ENCODE assay signal across 2 worm cellular contexts in genomic region chrIV:14890914-14891313, ce11.
A peak's percentile ranks its signal among the peaks of the same experiment; 100 is the strongest.
TF ChIP-seq lines count a peak whose summit lies in the region.

No protein-coding gene starts in this region.

TF ChIP-seq in whole organism, L3 larva, 47 proteins besides CTCF, POLR2A, EP300 and RAD21:
- peak; percentile 9 for TF ChIP-seq pha-4 (tag; optimal IDR thresholded peaks at IDR 0.05; lab: Kevin White, UChicago)
- TF ChIP-seq pqm-1 (tag; optimal IDR thresholded peaks at IDR 0.05; lab: Kevin White, UChicago): peak; percentile 21
- peak; percentile 25 for TF ChIP-seq elt-2 (tag; optimal IDR thresholded peaks at IDR 0.05; lab: Kevin White, UChicago)
- TF ChIP-seq ZK546.5 (tag; optimal IDR thresholded peaks at IDR 0.05; lab: Kevin White, UChicago): no peak

TF ChIP-seq in whole organism, L4 larva, 104 proteins besides CTCF, POLR2A, EP300 and RAD21:
- TF ChIP-seq hmg-1.1 (GFP tag; IDR thresholded peaks at IDR 0.05; lab: Robert Waterston, UW) (no peak), zip-2 (tag; optimal IDR thresholded peaks at IDR 0.05; lab: Kevin White, UChicago) (no peak), php-3 (GFP tag; IDR thresholded peaks at IDR 0.05; lab: Robert Waterston, UW) (no peak), daf-16 (GFP tag; optimal IDR thresholded peaks at IDR 0.05; lab: Kevin White, UChicago) (no peak), daf-16 (tag; optimal IDR thresholded peaks at IDR 0.05; lab: Kevin White, UChicago) (peak; percentile 92), nhr-77 (tag; optimal IDR thresholded peaks at IDR 0.05; lab: Kevin White, UChicago) (no peak), tag-97 (GFP tag; IDR thresholded peaks at IDR 0.05; lab: Robert Waterston, UW) (no peak)

Comparison
In these comparisons a context has a peak if more than half of its experiments do, and no peak if none do; other contexts are left out.
1. Of the 28 proteins assayed by ChIP-seq in both whole organism, L4 larva and whole organism, L3 larva: peak only in whole organism, L4 larva: none; only in whole organism, L3 larva: pha-4 and pqm-1; in both: none; in neither: 26.